Worm (Caenorhabditis elegans) whole organism, late embryonic: ENCODE measurements around the gene unc-22.

ENCODE experiments used
- F13H6.1 ChIP-seq: sonication (generic microtip); optimal IDR thresholded peaks from 2 replicates; lab custom pipeline; 2016; ENCODE audit warnings: missing genetic modification characterization, missing compliant biosample characterization
- K02D7.2 ChIP-seq: sonication (generic microtip); optimal IDR thresholded peaks from 2 replicates; lab custom pipeline; 2017; ENCODE audit warnings: mild to moderate bottlenecking, missing genetic modification characterization, missing compliant biosample characterization
- K09A11.1 ChIP-seq: sonication (generic microtip); optimal IDR thresholded peaks from 2 replicates; lab custom pipeline; 2017; ENCODE audit warnings: antibody characterized with exemption, mild to moderate bottlenecking, missing genetic modification characterization, missing compliant biosample characterization; ENCODE audit not compliant: insufficient read depth
- T23F11.4 ChIP-seq: fragments of 200-800 bp; sonication (Bioruptor generic); optimal IDR thresholded peaks from 2 replicates; lab custom pipeline; 2018; ENCODE audit warnings: mild to moderate bottlenecking, missing genetic modification characterization, missing compliant biosample characterization
- Y22D7AL.16 ChIP-seq: sonication (generic microtip); optimal IDR thresholded peaks from 2 replicates; lab custom pipeline; 2016; ENCODE audit warnings: missing genetic modification characterization, missing compliant biosample characterization
- ama-1 ChIP-seq: fragments of 150-350 bp; optimal IDR thresholded peaks from 2 replicates; lab custom pipeline; 2014
- ceh-18 ChIP-seq: sonication (generic microtip); optimal IDR thresholded peaks from 2 replicates; lab custom pipeline; 2016; ENCODE audit warnings: missing genetic modification characterization, missing compliant biosample characterization
- ceh-2 ChIP-seq: sonication (generic microtip); optimal IDR thresholded peaks from 2 replicates; lab custom pipeline; 2016; ENCODE audit warnings: missing genotype, missing genetic modification characterization, missing compliant biosample characterization
- ceh-22 ChIP-seq: sonication (generic microtip); optimal IDR thresholded peaks from 2 replicates; lab custom pipeline; 2017; ENCODE audit warnings: missing biosample characterization, missing genetic modification characterization
- ceh-30 ChIP-seq: fragments of 150-350 bp; optimal IDR thresholded peaks from 2 replicates; lab custom pipeline; 2014; ENCODE audit warnings: missing biosample characterization, missing genetic modification characterization
- ceh-31 ChIP-seq: sonication (generic microtip); optimal IDR thresholded peaks from 2 replicates; lab custom pipeline; 2016; ENCODE audit warnings: missing genetic modification characterization, missing compliant biosample characterization
- ceh-34 ChIP-seq: sonication (generic microtip); optimal IDR thresholded peaks from 2 replicates; lab custom pipeline; 2016; ENCODE audit warnings: mild to moderate bottlenecking, missing genetic modification characterization, missing compliant biosample characterization
- ceh-45 ChIP-seq: fragments of 200-800 bp; sonication (Bioruptor generic); IDR thresholded peaks from 2 replicates; pipeline ENCODE4 v1.3.6; 2022; ENCODE audit warnings: missing genetic modification reagents, missing genetic modification characterization, missing compliant biosample characterization
- ceh-6 ChIP-seq: fragments of 200-800 bp; sonication (Bioruptor generic); optimal IDR thresholded peaks from 2 replicates; lab custom pipeline; 2018; ENCODE audit warnings: mild to moderate bottlenecking, missing genetic modification characterization, missing compliant biosample characterization
- che-1 ChIP-seq: sonication (generic microtip); optimal IDR thresholded peaks from 2 replicates; lab custom pipeline; 2016; ENCODE audit warnings: mild to moderate bottlenecking, missing genetic modification characterization, missing compliant biosample characterization
- elt-2 ChIP-seq: sonication (generic microtip); optimal IDR thresholded peaks from 2 replicates; lab custom pipeline; 2016; ENCODE audit warnings: missing genetic modification reagents, missing genetic modification characterization, missing compliant biosample characterization
- ets-4 ChIP-seq: sonication (generic microtip); optimal IDR thresholded peaks from 2 replicates; lab custom pipeline; 2016; ENCODE audit warnings: missing genetic modification characterization, missing compliant biosample characterization
- fax-1 ChIP-seq: sonication (generic microtip); optimal IDR thresholded peaks from 2 replicates; lab custom pipeline; 2016; ENCODE audit warnings: missing genotype, missing genetic modification characterization, missing compliant biosample characterization
- hlh-13 ChIP-seq: fragments of 200-800 bp; sonication (Bioruptor generic); optimal IDR thresholded peaks from 2 replicates; lab custom pipeline; 2018; ENCODE audit warnings: mild to moderate bottlenecking, missing genetic modification characterization, missing compliant biosample characterization
- hlh-15 ChIP-seq: sonication (generic microtip); optimal IDR thresholded peaks from 2 replicates; lab custom pipeline; 2016; ENCODE audit warnings: missing genetic modification characterization, missing compliant biosample characterization
- hlh-6 ChIP-seq: sonication (generic microtip); optimal IDR thresholded peaks from 2 replicates; lab custom pipeline; 2016; ENCODE audit warnings: missing genotype, missing genetic modification characterization, missing compliant biosample characterization
- lim-6 ChIP-seq: sonication (generic microtip); optimal IDR thresholded peaks from 2 replicates; lab custom pipeline; 2016; ENCODE audit warnings: missing genetic modification characterization, missing compliant biosample characterization
- lin-11 ChIP-seq: fragments of 200-800 bp; sonication (Bioruptor generic); optimal IDR thresholded peaks from 2 replicates; lab custom pipeline; 2018; ENCODE audit warnings: mild to moderate bottlenecking, missing genetic modification characterization, missing compliant biosample characterization
- nhr-232 ChIP-seq: sonication (generic microtip); optimal IDR thresholded peaks from 2 replicates; lab custom pipeline; 2016; ENCODE audit warnings: missing genetic modification characterization, missing compliant biosample characterization
- pat-9 ChIP-seq: fragments of 200-800 bp; sonication (Bioruptor generic); optimal IDR thresholded peaks from 2 replicates; lab custom pipeline; 2018; ENCODE audit warnings: mild to moderate bottlenecking, missing genetic modification characterization, moderate library complexity, missing compliant biosample characterization
- pros-1 ChIP-seq: fragments of 150-350 bp; optimal IDR thresholded peaks from 2 replicates; lab custom pipeline; 2014; ENCODE audit warnings: missing biosample characterization, missing genetic modification reagents, missing genetic modification characterization
- sox-4 ChIP-seq: sonication (generic microtip); optimal IDR thresholded peaks from 2 replicates; lab custom pipeline; 2017; ENCODE audit warnings: mild to moderate bottlenecking, missing genetic modification characterization, inconsistent platforms, missing compliant biosample characterization
- syd-9 ChIP-seq: sonication (generic microtip); optimal IDR thresholded peaks from 2 replicates; lab custom pipeline; 2016; ENCODE audit warnings: mild to moderate bottlenecking, missing genetic modification characterization, moderate library complexity, missing compliant biosample characterization
- ttx-3 ChIP-seq: sonication (generic microtip); optimal IDR thresholded peaks from 2 replicates; lab custom pipeline; 2016; ENCODE audit warnings: missing genetic modification reagents, missing genetic modification characterization, missing compliant biosample characterization
- unc-42 ChIP-seq: sonication (generic microtip); optimal IDR thresholded peaks from 2 replicates; lab custom pipeline; 2016; ENCODE audit warnings: missing genotype, missing genetic modification characterization, missing compliant biosample characterization
- unc-55 ChIP-seq: sonication (generic microtip); optimal IDR thresholded peaks from 2 replicates; lab custom pipeline; 2017; ENCODE audit warnings: missing biosample characterization, missing genetic modification reagents, missing genetic modification characterization
- unc-86 ChIP-seq: sonication (generic microtip); optimal IDR thresholded peaks from 2 replicates; lab custom pipeline; 2016; ENCODE audit warnings: missing genetic modification characterization, missing compliant biosample characterization

The unc-22 gene

DNA sequence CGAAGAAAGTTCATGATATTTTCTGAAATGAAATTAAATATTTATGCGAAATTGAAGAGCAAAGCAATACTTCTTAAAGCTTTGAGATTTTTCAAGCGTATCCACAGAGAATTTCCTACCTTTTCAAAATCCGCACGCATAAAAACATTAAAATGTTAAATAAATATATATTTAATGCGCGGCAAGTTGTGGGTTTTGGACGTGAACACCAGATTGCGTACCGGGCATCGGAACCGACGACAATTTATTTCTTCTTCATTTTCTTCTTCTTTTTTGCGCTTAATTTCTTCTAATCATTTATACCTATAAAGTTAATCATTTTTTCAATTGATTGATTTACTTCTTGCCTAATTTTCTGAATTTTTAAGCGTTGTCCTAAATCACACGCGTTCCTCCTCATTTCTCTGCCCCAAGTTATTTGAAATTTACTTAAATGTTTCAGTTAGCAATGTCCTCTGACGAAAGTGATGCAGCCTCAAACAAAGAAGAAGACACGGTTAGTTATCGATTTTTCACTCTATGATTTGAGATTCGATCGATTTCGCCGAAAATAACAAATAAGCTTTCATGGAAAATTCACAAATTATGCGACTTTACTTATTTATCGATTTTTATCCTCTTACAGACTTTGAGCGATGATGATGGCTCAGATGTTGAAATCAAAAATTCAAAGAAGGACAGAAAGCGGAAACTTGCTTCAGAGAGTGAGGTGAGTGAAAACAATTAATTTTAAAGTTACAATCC, 40.4 kb upstream of the unc-22 start, which contains the start of the genes bre-5 and spt-5:
TSS of gene bre-5 (minus strand) at position 167 of the 744 bp plus-strand sequence.
TSS of gene spt-5 (plus strand) at position 443 of the 744 bp plus-strand sequence.
- no peak for TF ChIP-seq ceh-22 (tag; lab: Kevin White, UChicago)
- TF ChIP-seq ama-1 (lab: Kevin White, UChicago) = no peak
- no peak for TF ChIP-seq che-1 (tag; lab: Kevin White, UChicago)
- no peak for TF ChIP-seq fax-1
- TF ChIP-seq K09A11.1 (tag; lab: Kevin White, UChicago) = no peak
- no peak for TF ChIP-seq T23F11.4 (GFP tag; lab: Kevin White, UChicago)
- TF ChIP-seq K02D7.2 = no peak
- TF ChIP-seq hlh-6 (tag; lab: Kevin White, UChicago) = no peak
- no peak for TF ChIP-seq ceh-2 (tag; lab: Kevin White, UChicago)
- no peak for TF ChIP-seq Y22D7AL.16 (tag; lab: Kevin White, UChicago)
- TF ChIP-seq pros-1 (tag; lab: Kevin White, UChicago) = no peak
- TF ChIP-seq ceh-34 (tag; lab: Kevin White, UChicago) = no peak
- no peak for TF ChIP-seq ceh-31
- no peak for TF ChIP-seq ceh-30
- TF ChIP-seq unc-42 (tag; lab: Kevin White, UChicago) = no peak

DNA sequence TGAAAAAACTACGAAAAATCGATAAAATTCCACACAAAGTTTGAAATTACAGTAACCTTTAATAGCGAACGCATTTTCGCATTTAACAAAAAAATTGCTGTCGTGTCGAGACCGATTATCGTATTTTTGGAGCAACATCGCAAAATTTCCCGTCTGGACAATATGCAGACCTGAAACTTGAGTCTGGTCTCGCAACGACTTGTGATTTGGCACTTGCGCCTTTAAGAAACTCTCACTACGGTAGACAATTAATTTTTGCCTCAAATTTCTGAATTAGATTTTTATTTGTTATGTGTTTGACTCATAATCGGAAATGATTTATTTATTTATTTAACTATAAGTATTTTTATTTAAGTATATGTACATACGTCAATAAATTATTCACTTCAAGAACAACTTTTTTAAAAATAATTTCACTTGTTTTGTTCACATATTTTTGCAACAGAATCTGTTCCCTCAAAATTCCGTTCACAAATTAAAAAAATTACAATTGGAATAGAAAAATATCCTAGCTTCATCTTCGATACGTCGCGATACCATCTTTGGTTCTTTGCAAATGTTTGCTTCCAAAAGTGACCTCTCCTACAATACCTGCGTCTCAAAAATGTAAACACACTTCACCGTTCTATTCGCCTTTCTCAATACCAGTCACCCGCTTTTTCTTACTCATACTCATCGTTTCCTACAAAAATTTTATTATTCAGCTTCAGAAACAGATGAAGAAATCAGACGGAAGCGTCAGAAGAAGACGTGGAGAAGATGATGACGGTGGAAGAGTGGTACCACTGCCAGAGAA, 36.9 kb upstream of the unc-22 start, which contains the start of gene T12G3.4:
TSS of gene T12G3.4 (plus strand) at position 705 of the 796 bp plus-strand sequence.
- TF ChIP-seq unc-55 (GFP tag; lab: Kevin White, UChicago) (no peak), syd-9 (tag; lab: Kevin White, UChicago) (no peak), F13H6.1 (tag; lab: Kevin White, UChicago) (no peak), sox-4 (tag; lab: Kevin White, UChicago) (no peak), hlh-15 (tag; lab: Kevin White, UChicago) (no peak), hlh-13 (GFP tag; lab: Kevin White, UChicago) (no peak), nhr-232 (no peak), ceh-34 (tag; lab: Kevin White, UChicago) (no peak), ceh-22 (tag; lab: Kevin White, UChicago) (no peak), ceh-30 (no peak), ets-4 (tag; lab: Kevin White, UChicago) (no peak), che-1 (tag; lab: Kevin White, UChicago) (no peak), ceh-2 (tag; lab: Kevin White, UChicago) (no peak), ttx-3 (tag; lab: Kevin White, UChicago) (no peak), ceh-45 (no peak), ama-1 (lab: Kevin White, UChicago) (no peak), lim-6 (tag; lab: Kevin White, UChicago) (no peak), pat-9 (tag; lab: Kevin White, UChicago) (no peak), unc-86 (no peak), lin-11 (tag; lab: Kevin White, UChicago) (no peak)
- TF ChIP-seq, all 69 proteins: peak for 0

DNA sequence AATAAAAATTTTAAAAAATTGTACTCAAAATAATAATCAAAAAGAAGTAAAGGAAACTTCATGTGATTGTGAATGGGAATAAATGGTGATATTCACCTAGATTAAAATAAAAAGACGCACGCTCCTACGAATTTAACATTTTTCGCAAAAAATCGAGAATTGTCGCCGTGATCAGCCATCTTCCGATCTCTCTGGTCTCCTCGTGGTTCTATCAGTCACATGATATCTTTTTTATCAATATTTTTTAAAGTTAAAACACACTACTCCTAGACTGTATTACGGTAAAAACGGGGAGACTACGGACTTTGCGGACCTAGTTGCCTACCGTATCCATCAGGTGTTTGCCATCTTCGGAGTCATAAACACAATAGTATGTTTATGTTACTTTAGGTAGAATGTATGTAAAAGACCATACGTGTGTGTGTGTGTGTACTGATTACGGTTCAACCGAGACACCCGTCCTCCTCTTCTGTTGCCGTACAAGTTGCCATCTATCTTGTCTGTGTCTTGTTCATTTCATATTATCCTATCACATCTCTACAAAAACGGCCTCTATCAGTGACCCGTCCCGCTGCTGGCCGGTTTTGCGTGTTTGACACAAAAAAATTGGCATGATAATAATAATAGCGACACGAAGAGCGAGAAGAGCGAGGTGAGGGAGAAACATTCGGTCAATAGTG, 35.9 kb upstream of the unc-22 start, which contains the start of gene T12G3.2:
TSS of gene T12G3.2 (minus strand) at position 444 of the 680 bp plus-strand sequence.
- TF ChIP-seq ceh-18 (tag; lab: Kevin White, UChicago) (no peak), elt-2 (peak; percentile 76), ceh-6 (GFP tag; lab: Kevin White, UChicago) (no peak)
